Worm (Caenorhabditis elegans): ENCODE measurements around the gene ddl-1.

ddl-1 gene

ce11 chrII:5660736-5661734, 12.9 kb upstream of the ddl-1 start, which contains the start of the genes ift-43 and mdt-26 (continued):
- TF ChIP-seq C16A3.4 (tag; optimal IDR thresholded peaks at IDR 0.05), result peak; percentile 76
- no peak for TF ChIP-seq nhr-28 (tag; optimal IDR thresholded peaks at IDR 0.05)
- peak; percentile 84 for TF ChIP-seq skn-1 (tag; optimal IDR thresholded peaks at IDR 0.05)
- peak; percentile 1 for TF ChIP-seq nhr-11 (tag; optimal IDR thresholded peaks at IDR 0.05)
- peak; percentile 66 for TF ChIP-seq nhr-77 (tag; optimal IDR thresholded peaks at IDR 0.05)
- peak; percentile 73 for TF ChIP-seq ztf-4 (tag; optimal IDR thresholded peaks at IDR 0.05)
- no peak for TF ChIP-seq sptf-1 (tag; optimal IDR thresholded peaks at IDR 0.05)
- peak in 1 of 2 experiments; percentile 78 for TF ChIP-seq mdl-1 (tag; optimal IDR thresholded peaks at IDR 0.05)
- TF ChIP-seq pag-3 (tag; optimal IDR thresholded peaks at IDR 0.05; ENCODE audit: borderline replicate concordance, insufficient read depth), result peak; percentile 1
- no peak for TF ChIP-seq unc-62 (GFP tag; optimal IDR thresholded peaks at IDR 0.05)
- peak; percentile 99 for TF ChIP-seq ama-1 (optimal IDR thresholded peaks at IDR 0.05)
- TF ChIP-seq grh-1 (GFP tag; IDR thresholded peaks at IDR 0.05), result peak; percentile 66
- TF ChIP-seq unc-130 (tag; optimal IDR thresholded peaks at IDR 0.05), result no peak
- TF ChIP-seq pax-3 (tag; optimal IDR thresholded peaks at IDR 0.05), result peak; percentile 53
- no peak for TF ChIP-seq ets-5 (GFP tag; IDR thresholded peaks at IDR 0.05)
- TF ChIP-seq ceh-90 (tag; optimal IDR thresholded peaks at IDR 0.05), result no peak
- peak; percentile 76 for TF ChIP-seq fkh-10 (GFP tag; optimal IDR thresholded peaks at IDR 0.05)
- peak; percentile 2 for TF ChIP-seq aha-1 (tag; optimal IDR thresholded peaks at IDR 0.05)
- TF ChIP-seq mep-1 (tag; optimal IDR thresholded peaks at IDR 0.05), result peak; percentile 74
- peak; percentile 94 for TF ChIP-seq nhr-47 (tag; optimal IDR thresholded peaks at IDR 0.05)
- no peak for TF ChIP-seq fos-1 (tag; optimal IDR thresholded peaks at IDR 0.05)
- TF ChIP-seq elt-2 (tag; optimal IDR thresholded peaks at IDR 0.05), result peak; percentile 57
- TF ChIP-seq rnt-1 (tag; optimal IDR thresholded peaks at IDR 0.05), result peak; percentile 78
- TF ChIP-seq nhr-71 (tag; optimal IDR thresholded peaks at IDR 0.05), result peak; percentile 93
- TF ChIP-seq egl-13 (tag; optimal IDR thresholded peaks at IDR 0.05), result peak; percentile 85
- TF ChIP-seq tlp-1 (tag; optimal IDR thresholded peaks at IDR 0.05), result no peak
- peak; percentile 49 for TF ChIP-seq hpl-2 (GFP tag; optimal IDR thresholded peaks at IDR 0.05)
- TF ChIP-seq hlh-4 (tag; optimal IDR thresholded peaks at IDR 0.05), result peak; percentile 20
- TF ChIP-seq unc-98 (GFP tag; IDR thresholded peaks at IDR 0.05), result no peak
- peak; percentile 15 for TF ChIP-seq ceh-63 (GFP tag; optimal IDR thresholded peaks at IDR 0.05)
- peak; percentile 93 for TF ChIP-seq snu-23 (GFP tag; optimal IDR thresholded peaks at IDR 0.05)
- TF ChIP-seq pqm-1 (tag; optimal IDR thresholded peaks at IDR 0.05), result no peak
- TF ChIP-seq fkh-8 (tag; optimal IDR thresholded peaks at IDR 0.05), result peak; percentile 90
- peak; percentile 93 for TF ChIP-seq swsn-7 (tag; optimal IDR thresholded peaks at IDR 0.05)
- peak; percentile 58 for TF ChIP-seq ceh-8 (GFP tag; optimal IDR thresholded peaks at IDR 0.05)

DNA sequence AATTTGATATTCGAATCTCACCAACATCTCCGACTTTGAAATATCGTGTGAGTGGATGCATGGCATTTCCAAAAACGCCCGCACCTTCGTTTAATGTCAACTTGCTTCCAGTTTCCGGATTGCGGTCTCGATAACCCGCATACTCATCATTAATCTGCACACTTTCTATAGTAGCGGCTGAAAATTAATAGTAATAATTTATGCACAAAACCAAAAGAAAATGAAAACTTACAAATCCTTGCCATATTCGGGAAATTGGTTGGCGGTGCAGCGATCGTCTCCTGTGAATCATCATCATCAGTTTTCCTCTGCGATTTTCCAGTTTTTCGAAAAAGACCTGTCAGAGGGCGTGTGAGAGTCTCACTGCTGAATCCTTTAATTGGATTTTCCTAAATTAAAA, 12.0 kb upstream of the ddl-1 start:
- TF ChIP-seq ama-1 (optimal IDR thresholded peaks at IDR 0.05), result no peak
- peak; percentile 27; the same call in 1 of the 2 replicates for TF ChIP-seq mab-9 (GFP tag; IDR thresholded peaks at IDR 0.05)

ce11 chrII:5659675-5660074, 11.5 kb upstream of the ddl-1 start, which contains the start of gene fut-3:
fut-3 (minus strand) TSS chrII:5659775.
- TF ChIP-seq efl-1 (optimal IDR thresholded peaks at IDR 0.05) (no peak), efl-1 (GFP tag; optimal IDR thresholded peaks at IDR 0.05 in 1 of 2) (peak in 1 of 2 experiments; percentile 39), sup-37 (GFP tag; optimal IDR thresholded peaks at IDR 0.05) (no peak)

Measured in whole organism, L1 larva.